Worm (Caenorhabditis elegans) whole organism, L4 larva: ENCODE measurements around the gene his-24.

Experiments
- F10B5.3 ChIP-seq: sonication (generic microtip); optimal IDR thresholded peaks from 2 replicates; lab custom pipeline; 2016; ENCODE audit warnings: mild to moderate bottlenecking, missing genetic modification characterization, missing compliant biosample characterization
- F37D6.2 ChIP-seq: sonication (generic microtip); optimal IDR thresholded peaks from 2 replicates; lab custom pipeline; 2016; ENCODE audit warnings: mild to moderate bottlenecking, missing genetic modification characterization, missing compliant biosample characterization
- F49E8.2 ChIP-seq: sonication (generic microtip); optimal IDR thresholded peaks from 2 replicates; lab custom pipeline; 2016; ENCODE audit warnings: missing compliant biosample characterization, mild to moderate bottlenecking, missing genetic modification characterization, borderline replicate concordance
- Y48G9A.11 ChIP-seq: fragments of 200-800 bp; sonication (Bioruptor generic); IDR thresholded peaks from 2 replicates; pipeline ENCODE4 v1.3.6; 2022; ENCODE audit warnings: missing genetic modification reagents, missing genetic modification characterization, missing compliant biosample characterization
- Y5F2A.4 ChIP-seq: fragments of 200-800 bp; sonication (Bioruptor generic); optimal IDR thresholded peaks from 2 replicates; lab custom pipeline; 2018; ENCODE audit warnings: mild to moderate bottlenecking, missing genetic modification characterization, missing compliant biosample characterization
- Y75B8A.6 ChIP-seq: fragments of 200-800 bp; sonication (Bioruptor generic); IDR thresholded peaks from 2 replicates; pipeline ENCODE4 v1.3.6; 2022; ENCODE audit warnings: missing genetic modification reagents, missing genetic modification characterization, missing compliant biosample characterization
- ceh-28 ChIP-seq: fragments of 150-350 bp; optimal IDR thresholded peaks from 2 replicates; lab custom pipeline; 2014; ENCODE audit warnings: missing biosample characterization, missing genetic modification reagents, missing genetic modification characterization
- ceh-62 ChIP-seq: sonication (generic microtip); optimal IDR thresholded peaks from 2 replicates; lab custom pipeline; 2017; ENCODE audit warnings: missing biosample characterization, missing genetic modification characterization
- ceh-82 ChIP-seq: sonication (generic microtip); optimal IDR thresholded peaks from 2 replicates; lab custom pipeline; 2017; ENCODE audit warnings: missing biosample characterization, missing genetic modification characterization
- cey-2 ChIP-seq: sonication (generic microtip); optimal IDR thresholded peaks from 3 replicates; lab custom pipeline; 2017; ENCODE audit warnings: missing genetic modification characterization, mild to moderate bottlenecking, missing compliant biosample characterization, antibody characterized with exemption, borderline replicate concordance; ENCODE audit not compliant: insufficient read depth
- ctbp-1 ChIP-seq: fragments of 200-800 bp; sonication (Bioruptor generic); IDR thresholded peaks from 2 replicates; pipeline ENCODE4 v1.3.6; 2022; ENCODE audit warnings: missing genetic modification reagents, missing genetic modification characterization, missing compliant biosample characterization
- daf-19 ChIP-seq: fragments of 200-800 bp; sonication (Bioruptor generic); conservative IDR thresholded peaks from 2 replicates; pipeline ENCODE4 v1.3.6; 2022; ENCODE audit warnings: missing genetic modification characterization, missing compliant biosample characterization
- daf-8 ChIP-seq: fragments of 200-800 bp; sonication (Bioruptor generic); IDR thresholded peaks from 2 replicates; pipeline ENCODE4 v1.3.6; 2022; ENCODE audit warnings: missing genetic modification characterization, missing compliant biosample characterization
- dmd-6 ChIP-seq: fragments of 200-800 bp; sonication (Bioruptor generic); IDR thresholded peaks from 2 replicates; pipeline ENCODE4 v1.3.6; 2022; ENCODE audit warnings: missing genetic modification reagents, missing genetic modification characterization, missing compliant biosample characterization
- dmd-9 ChIP-seq: fragments of 200-800 bp; sonication (Bioruptor generic); IDR thresholded peaks from 2 replicates; pipeline ENCODE4 v1.3.6; 2022; ENCODE audit warnings: missing genetic modification reagents, missing genetic modification characterization, missing compliant biosample characterization
- dpl-1 ChIP-seq: fragments of 150-350 bp; optimal IDR thresholded peaks from 2 replicates; lab custom pipeline; 2014; ENCODE audit warnings: missing biosample characterization, missing genetic modification reagents, missing genetic modification characterization
- duxl-1 ChIP-seq: sonication (generic microtip); optimal IDR thresholded peaks from 2 replicates; lab custom pipeline; 2016; ENCODE audit warnings: mild to moderate bottlenecking, missing genetic modification characterization, moderate library complexity, missing compliant biosample characterization; ENCODE audit not compliant: poor library complexity
- fos-1 ChIP-seq: fragments of 150-350 bp; optimal IDR thresholded peaks from 2 replicates; lab custom pipeline; 2014; ENCODE audit warnings: missing biosample characterization, missing genetic modification characterization
- gei-8 ChIP-seq: fragments of 200-800 bp; sonication (Bioruptor generic); optimal IDR thresholded peaks from 2 replicates; lab custom pipeline; 2018; ENCODE audit warnings: mild to moderate bottlenecking, missing genetic modification characterization, missing compliant biosample characterization
- hmg-1.1 ChIP-seq: fragments of 200-800 bp; sonication (Bioruptor generic); IDR thresholded peaks from 2 replicates; pipeline ENCODE4 v1.3.6; 2022; ENCODE audit warnings: missing genetic modification reagents, missing genetic modification characterization, missing compliant biosample characterization
- jun-1 ChIP-seq: fragments of 150-350 bp; optimal IDR thresholded peaks from 2 replicates; lab custom pipeline; 2014; ENCODE audit warnings: missing biosample characterization, missing genetic modification reagents, missing genetic modification characterization
- lim-7 ChIP-seq: fragments of 200-800 bp; sonication (Bioruptor generic); IDR thresholded peaks from 2 replicates; pipeline ENCODE4 v1.3.6; 2022; ENCODE audit warnings: missing genetic modification characterization, missing compliant biosample characterization
- lin-1 ChIP-seq: fragments of 200-800 bp; sonication (Bioruptor generic); IDR thresholded peaks from 2 replicates; pipeline ENCODE4 v1.3.6; 2022; ENCODE audit warnings: missing genetic modification reagents, missing genetic modification characterization, missing compliant biosample characterization
- lin-15B ChIP-seq: fragments of 150-350 bp; sonication (generic microtip); optimal IDR thresholded peaks from 3 replicates; lab custom pipeline; 2014; ENCODE audit warnings: missing biosample characterization, missing genetic modification characterization
- lin-39 ChIP-seq: fragments of 150-350 bp; optimal IDR thresholded peaks from 2 replicates; lab custom pipeline; 2014; ENCODE audit warnings: missing biosample characterization, missing genetic modification reagents, missing genetic modification characterization
- lsy-2 ChIP-seq, 2 experiments: fragments of 150-350 bp in 1 of 2; sonication (generic microtip) in 1 of 2; optimal IDR thresholded peaks; 2 replicates each; lab custom pipeline; 2014 to 2017; ENCODE audit warnings: missing biosample characterization in 2 of 2, missing genetic modification characterization in 2 of 2
- madf-5 ChIP-seq, 2 experiments: fragments of 200-800 bp; sonication (Bioruptor generic); IDR thresholded peaks; 2 replicates each; pipeline ENCODE4 v1.3.6; 2022; ENCODE audit warnings: missing compliant biosample characterization in 2 of 2, missing genetic modification characterization in 2 of 2
- mdl-1 ChIP-seq, 2 experiments: fragments of 150-350 bp in 1 of 2; sonication (generic microtip) in 1 of 2; optimal IDR thresholded peaks; 2 replicates each; lab custom pipeline; 2014 to 2017; ENCODE audit warnings: missing biosample characterization in 2 of 2, missing genetic modification characterization in 2 of 2
- mep-1 ChIP-seq: fragments of 150-350 bp; sonication (generic microtip); optimal IDR thresholded peaks from 3 replicates; lab custom pipeline; 2014; ENCODE audit warnings: missing biosample characterization, missing genetic modification characterization
- mes-2 ChIP-seq: sonication (generic microtip); optimal IDR thresholded peaks from 2 replicates; lab custom pipeline; 2016; ENCODE audit warnings: missing genotype, mild to moderate bottlenecking, missing genetic modification characterization, missing compliant biosample characterization; ENCODE audit not compliant: poor library complexity, severe bottlenecking
- mxl-2 ChIP-seq: fragments of 200-800 bp; sonication (Bioruptor generic); conservative IDR thresholded peaks from 2 replicates; pipeline ENCODE4 v1.3.6; 2022; ENCODE audit warnings: missing genetic modification reagents, missing genetic modification characterization, missing compliant biosample characterization
- nhr-10 ChIP-seq: fragments of 150-350 bp; optimal IDR thresholded peaks from 2 replicates; lab custom pipeline; 2014; ENCODE audit warnings: missing biosample characterization, missing genetic modification characterization
- nhr-102 ChIP-seq: sonication (generic microtip); optimal IDR thresholded peaks from 2 replicates; lab custom pipeline; 2016; ENCODE audit warnings: mild to moderate bottlenecking, missing genetic modification characterization, moderate library complexity, missing compliant biosample characterization
- nhr-111 ChIP-seq: fragments of 200-800 bp; sonication (Bioruptor generic); optimal IDR thresholded peaks from 2 replicates; lab custom pipeline; 2018; ENCODE audit warnings: mild to moderate bottlenecking, missing genetic modification characterization, missing compliant biosample characterization
- nhr-48 ChIP-seq: sonication (generic microtip); optimal IDR thresholded peaks from 2 replicates; lab custom pipeline; 2016; ENCODE audit warnings: mild to moderate bottlenecking, missing genetic modification characterization, missing compliant biosample characterization
- nhr-76 ChIP-seq: fragments of 150-350 bp; optimal IDR thresholded peaks from 2 replicates; lab custom pipeline; 2014; ENCODE audit warnings: missing biosample characterization, missing genetic modification characterization
- pha-4 ChIP-seq, 2 experiments: fragments of 150-350 bp in 1 of 2; fragments of 200-800 bp in 1 of 2; sonication (Bioruptor generic) in 1 of 2; IDR thresholded peaks in 1 of 2; optimal IDR thresholded peaks in 1 of 2; 2 replicates each; pipeline versions ENCODE4 v1.3.6 to Lab custom; 2014 to 2022; ENCODE audit warnings: missing genetic modification characterization in 2 of 2, missing genetic modification reagents in 2 of 2, missing biosample characterization in 1 of 2, missing compliant biosample characterization in 1 of 2
- pqm-1 ChIP-seq: sonication (generic microtip); optimal IDR thresholded peaks from 2 replicates; lab custom pipeline; 2017; ENCODE audit warnings: missing biosample characterization, missing genetic modification characterization
- saeg-2 ChIP-seq: fragments of 200-800 bp; sonication (Bioruptor generic); IDR thresholded peaks from 2 replicates; pipeline ENCODE4 v1.3.6; 2022; ENCODE audit warnings: missing genetic modification reagents, missing genetic modification characterization, missing compliant biosample characterization
- sdz-12 ChIP-seq: fragments of 200-800 bp; sonication (Bioruptor generic); optimal IDR thresholded peaks from 2 replicates; lab custom pipeline; 2018; ENCODE audit warnings: mild to moderate bottlenecking, missing genetic modification characterization, missing compliant biosample characterization
- snpc-1.2 ChIP-seq: fragments of 200-800 bp; sonication (Bioruptor generic); IDR thresholded peaks from 2 replicates; pipeline ENCODE4 v1.3.6; 2022; ENCODE audit warnings: missing genetic modification reagents, missing genetic modification characterization, missing compliant biosample characterization
- unc-130 ChIP-seq: sonication (generic microtip); optimal IDR thresholded peaks from 2 replicates; lab custom pipeline; 2016; ENCODE audit warnings: missing genetic modification reagents, missing genetic modification characterization, missing compliant biosample characterization
- unc-39 ChIP-seq: sonication (generic microtip); optimal IDR thresholded peaks from 2 replicates; lab custom pipeline; 2017; ENCODE audit warnings: missing biosample characterization, missing genetic modification characterization
- unc-62 ChIP-seq, 3 experiments: fragments of 150-350 bp in 1 of 3; sonication (generic microtip); optimal IDR thresholded peaks in 2 of 3; peaks in 1 of 3; 1 replicate in 1 of 3; 2 replicates in 2 of 3; lab custom pipeline; 2014 to 2017; ENCODE audit warnings: missing biosample characterization in 3 of 3, missing genetic modification characterization in 3 of 3, missing genetic modification reagents in 3 of 3, missing genotype in 1 of 3
- zag-1 ChIP-seq: fragments of 150-350 bp; optimal IDR thresholded peaks from 2 replicates; lab custom pipeline; 2014; ENCODE audit warnings: missing biosample characterization, missing genetic modification characterization
- zfp-2 ChIP-seq: sonication (generic microtip); optimal IDR thresholded peaks from 2 replicates; lab custom pipeline; 2016; ENCODE audit warnings: mild to moderate bottlenecking, missing genetic modification characterization, missing compliant biosample characterization
- zfp-3 ChIP-seq: fragments of 200-800 bp; sonication (Bioruptor generic); conservative IDR thresholded peaks from 2 replicates; pipeline ENCODE4 v1.3.6; 2022; ENCODE audit warnings: missing genetic modification reagents, missing genetic modification characterization, missing compliant biosample characterization
- ztf-7 ChIP-seq: fragments of 150-350 bp; optimal IDR thresholded peaks from 2 replicates; lab custom pipeline; 2014; ENCODE audit warnings: missing biosample characterization, missing genetic modification characterization

The his-24 gene

ce11 chrX:14478743-14479428, 11.0 kb upstream of the his-24 start, which contains the start of gene M163.11 (continued):
- no peak for TF ChIP-seq ceh-82 (tag; lab: Kevin White, UChicago)
- TF ChIP-seq daf-8, result no peak
- no peak for TF ChIP-seq unc-39
- peak; percentile 68 for TF ChIP-seq mes-2
- no peak for TF ChIP-seq unc-130 (GFP tag; lab: Kevin White, UChicago)
- no peak for TF ChIP-seq nhr-76
- TF ChIP-seq lin-15B, result no peak
- TF ChIP-seq sdz-12, result peak; percentile 19
- no peak for TF ChIP-seq lsy-2 (tag; optimal IDR thresholded peaks at IDR 0.05; lab: Kevin White, UChicago)
- TF ChIP-seq pqm-1, result no peak
- TF ChIP-seq gei-8 (GFP tag; lab: Kevin White, UChicago), result peak; percentile 23
- TF ChIP-seq Y48G9A.11, result peak; percentile 55
- TF ChIP-seq zfp-3 (GFP tag; lab: Robert Waterston, UW), result peak; percentile 77; the same call in 1 of the 2 replicates
- 0 out of 2 replicates have a peak, but pooled peaks have one; percentile 62 for TF ChIP-seq saeg-2 (GFP tag; lab: Robert Waterston, UW)
- no peak for TF ChIP-seq cey-2 (tag; lab: Kevin White, UChicago)
- TF ChIP-seq mxl-2 (GFP tag; lab: Robert Waterston, UW), result peak; percentile 72; the same call in 1 of the 2 replicates
- TF ChIP-seq F10B5.3, result no peak
- no peak for TF ChIP-seq Y75B8A.6
- TF ChIP-seq ceh-62 (tag; lab: Kevin White, UChicago), result no peak
- 0 out of 2 replicates have a peak, but pooled peaks have one; percentile 21 for TF ChIP-seq daf-19 (GFP tag; lab: Robert Waterston, UW)
- TF ChIP-seq lim-7 (GFP tag; lab: Robert Waterston, UW), result peak; percentile 81
- no peak for TF ChIP-seq fos-1
- no peak for TF ChIP-seq zfp-2 (tag; lab: Kevin White, UChicago)
- TF ChIP-seq snpc-1.2 (GFP tag; lab: Robert Waterston, UW), result peak; percentile 77
- TF ChIP-seq nhr-102 (tag; lab: Kevin White, UChicago), result no peak
- TF ChIP-seq dpl-1 (GFP tag; lab: Kevin White, UChicago), result no peak
- TF ChIP-seq pha-4 (GFP tag; IDR thresholded peaks at IDR 0.05; lab: Robert Waterston, UW), result peak; percentile 82
- no peak for TF ChIP-seq pha-4 (tag; optimal IDR thresholded peaks at IDR 0.05; lab: Kevin White, UChicago)
- no peak for TF ChIP-seq ceh-28
- TF ChIP-seq F49E8.2 (tag; lab: Kevin White, UChicago), result peak; percentile 38
- no peak for TF ChIP-seq dmd-9 (GFP tag; lab: Robert Waterston, UW)
- TF ChIP-seq Y5F2A.4 (GFP tag; lab: Kevin White, UChicago), result peak; percentile 16
- TF ChIP-seq zag-1 (tag; lab: Kevin White, UChicago), result no peak
- TF ChIP-seq ctbp-1 (GFP tag; lab: Robert Waterston, UW), result peak; percentile 64
- TF ChIP-seq lin-1, result peak; percentile 72; the same call in 1 of the 2 replicates
- TF ChIP-seq jun-1 (tag; lab: Kevin White, UChicago), result no peak
- TF ChIP-seq mep-1 (tag; lab: Kevin White, UChicago), result peak; percentile 38
- no peak for TF ChIP-seq mdl-1 (tag; optimal IDR thresholded peaks at IDR 0.05; lab: Kevin White, UChicago)
- peak in 1 of 2 experiments; percentile 39 for TF ChIP-seq unc-62 (GFP tag; optimal IDR thresholded peaks at IDR 0.05 in 1 of 2; lab: Kevin White, UChicago)
- TF ChIP-seq unc-62 (tag; optimal IDR thresholded peaks at IDR 0.05; lab: Kevin White, UChicago), result no peak
- peak; percentile 19 for TF ChIP-seq nhr-10 (tag; lab: Kevin White, UChicago)
- TF ChIP-seq madf-5 (GFP tag; IDR thresholded peaks at IDR 0.05; lab: Robert Waterston, UW), result peak; percentile 36 to 72; a peak in 2 of 4 replicates
- TF ChIP-seq duxl-1 (tag; lab: Kevin White, UChicago), result peak; percentile 64
- TF ChIP-seq nhr-111 (GFP tag; lab: Kevin White, UChicago), result no peak
- peak; percentile 59 for TF ChIP-seq dmd-6
- no peak for TF ChIP-seq lin-39 (tag; lab: Kevin White, UChicago)
- peak; percentile 2 for TF ChIP-seq ztf-7 (tag; lab: Kevin White, UChicago)
- TF ChIP-seq hmg-1.1 (GFP tag; lab: Robert Waterston, UW), result peak; percentile 24
- TF ChIP-seq nhr-48, result peak; percentile 1
- no peak for TF ChIP-seq F37D6.2
